Fruit fly (Drosophila melanogaster): ENCODE data around the gene CG34299.

Gene CG34299

dm6 chr3R:30261838-30262237 is 12.5 kb downstream of the CG34299 start:
- TF ChIP-seq ss (GFP tag; optimal IDR thresholded peaks at IDR 0.05) = peak; percentile 97 to 98
- TF ChIP-seq Blimp-1 (GFP tag; optimal IDR thresholded peaks at IDR 0.05) = peak; percentile 67
- peak; percentile 76 for TF ChIP-seq CG32006 (GFP tag; optimal IDR thresholded peaks at IDR 0.05)
- TF ChIP-seq CG8119 (GFP tag; IDR thresholded peaks at IDR 0.05) = peak; percentile 88
- TF ChIP-seq CG11902 (GFP tag; optimal IDR thresholded peaks at IDR 0.05) = peak; percentile 83
- TF ChIP-seq fd59A (GFP tag; optimal IDR thresholded peaks at IDR 0.05) = peak; percentile 98
- peak; percentile 96 for TF ChIP-seq CG9139 (GFP tag; optimal IDR thresholded peaks at IDR 0.05)
- peak; percentile 90 for TF ChIP-seq lz (GFP tag; optimal IDR thresholded peaks at IDR 0.05)
- TF ChIP-seq Hr4 (GFP tag; optimal IDR thresholded peaks at IDR 0.05) = peak; percentile 65
- peak; percentile 89 for TF ChIP-seq Smox (GFP tag; optimal IDR thresholded peaks at IDR 0.05)
- no peak for TF ChIP-seq Hr38 (GFP tag; optimal IDR thresholded peaks at IDR 0.05)
- TF ChIP-seq fkh (GFP tag; optimal IDR thresholded peaks at IDR 0.05) = no peak
- TF ChIP-seq Met (GFP tag; optimal IDR thresholded peaks at IDR 0.05) = peak; percentile 94
- TF ChIP-seq CG11294 (GFP tag; IDR thresholded peaks at IDR 0.05) = peak; percentile 40; the same call in 1 of the 2 replicates
- TF ChIP-seq CG6808 (GFP tag; optimal IDR thresholded peaks at IDR 0.05) = peak; percentile 98
- peak; percentile 74 for TF ChIP-seq fd85E (GFP tag; optimal IDR thresholded peaks at IDR 0.05)
- TF ChIP-seq CG31627 (GFP tag; optimal IDR thresholded peaks at IDR 0.05) = peak; percentile 88
- peak; percentile 84 for TF ChIP-seq Ets21C (GFP tag; optimal IDR thresholded peaks at IDR 0.05)
- TF ChIP-seq vri (GFP tag; optimal IDR thresholded peaks at IDR 0.05) = peak; percentile 91
- peak; percentile 90 for TF ChIP-seq CG16779 (tag; optimal IDR thresholded peaks at IDR 0.05)
- peak; percentile 91 for TF ChIP-seq topi (GFP tag; optimal IDR thresholded peaks at IDR 0.05)
- TF ChIP-seq dsx (GFP tag; optimal IDR thresholded peaks at IDR 0.05; ENCODE audit: poor library complexity, severe bottlenecking) = peak; percentile 99
- peak; percentile 98 for TF ChIP-seq CG3032 (tag; optimal IDR thresholded peaks at IDR 0.05)
- TF ChIP-seq CG6276 (GFP tag; optimal IDR thresholded peaks at IDR 0.05) = peak; percentile 11
- TF ChIP-seq Gug (GFP tag; IDR thresholded peaks at IDR 0.05) = peak; percentile 79
- peak; percentile 87 for TF ChIP-seq CG6854 (GFP tag; optimal IDR thresholded peaks at IDR 0.05)
- peak; percentile 78 for TF ChIP-seq CG15336 (GFP tag; IDR thresholded peaks at IDR 0.05)
- peak; percentile 90 for TF ChIP-seq pdm3 (GFP tag; optimal IDR thresholded peaks at IDR 0.05)
- TF ChIP-seq CG11762 (GFP tag; optimal IDR thresholded peaks at IDR 0.05; ENCODE audit: insufficient read depth) = peak; percentile 89
- TF ChIP-seq Eip78C (GFP tag) = peak; percentile 96
- TF ChIP-seq acj6 (GFP tag; optimal IDR thresholded peaks at IDR 0.05) = peak; percentile 95
- peak; percentile 96 for TF ChIP-seq CG1621 (tag; optimal IDR thresholded peaks at IDR 0.05)
- peak; percentile 98 for TF ChIP-seq spab (GFP tag; optimal IDR thresholded peaks at IDR 0.05)
- peak; percentile 86 to 88 for TF ChIP-seq salr (GFP tag; optimal IDR thresholded peaks at IDR 0.05)
- peak; percentile 92 for TF ChIP-seq net (GFP tag; optimal IDR thresholded peaks at IDR 0.05)
- peak; percentile 94 for TF ChIP-seq Eip75B (GFP tag; optimal IDR thresholded peaks at IDR 0.05)
- peak; percentile 79 for TF ChIP-seq Eip93F (GFP tag; optimal IDR thresholded peaks at IDR 0.05)
- TF ChIP-seq dac (GFP tag; optimal IDR thresholded peaks at IDR 0.05) = no peak
- TF ChIP-seq CG10669 (GFP tag; optimal IDR thresholded peaks at IDR 0.05) = peak; percentile 96
- TF ChIP-seq Ets96B (tag; optimal IDR thresholded peaks at IDR 0.05) = peak; percentile 99
- TF ChIP-seq Sox15 (GFP tag; optimal IDR thresholded peaks at IDR 0.05) = peak; percentile 82
- peak; percentile 86 for TF ChIP-seq Hr39 (GFP tag; optimal IDR thresholded peaks at IDR 0.05)
- TF ChIP-seq CG3919 (GFP tag; optimal IDR thresholded peaks at IDR 0.05) = peak; percentile 96
- TF ChIP-seq cyc (GFP tag; optimal IDR thresholded peaks at IDR 0.05) = peak; percentile 89
- TF ChIP-seq CG10631 (GFP tag; optimal IDR thresholded peaks at IDR 0.05) = peak; percentile 97
- peak; percentile 96 for TF ChIP-seq achi (GFP tag; optimal IDR thresholded peaks at IDR 0.05)
- TF ChIP-seq CG6163 (GFP tag; IDR thresholded peaks at IDR 0.05) = peak; percentile 96
- peak; percentile 86 for TF ChIP-seq Lpt (GFP tag; optimal IDR thresholded peaks at IDR 0.05)
- peak; percentile 85 for TF ChIP-seq CG8319 (GFP tag; optimal IDR thresholded peaks at IDR 0.05)
- peak; percentile 93 for TF ChIP-seq OdsH (GFP tag; optimal IDR thresholded peaks at IDR 0.05)
- peak; percentile 96 for TF ChIP-seq svp (GFP tag)
- peak; percentile 72; the same call in 2 of the 3 replicates for TF ChIP-seq eg (GFP tag; IDR thresholded peaks at IDR 0.05)

Measured in whole organism, prepupa.